Fruit fly (Drosophila melanogaster) whole organism, embryonic: ENCODE results near the gene CG42671.

ENCODE experiments used
- C15 ChIP-seq: fragments of 200-800 bp; sonication (Bioruptor generic); IDR thresholded peaks from 3 replicates; pipeline ENCODE4 v1.3.6; 2022; ENCODE audit warnings: missing biosample characterization, missing genetic modification characterization
- CG10565 ChIP-seq: fragments of 200-800 bp; sonication (Bioruptor generic); optimal IDR thresholded peaks from 3 replicates; lab custom pipeline; 2016; ENCODE audit warnings: missing biosample characterization, mild to moderate bottlenecking, missing genetic modification characterization
- CG10979 ChIP-seq: fragments of 200-800 bp; sonication (Bioruptor generic); optimal IDR thresholded peaks from 2 replicates; lab custom pipeline; 2018; ENCODE audit warnings: missing biosample characterization, mild to moderate bottlenecking, missing genetic modification characterization, moderate library complexity
- CG11456 ChIP-seq: fragments of 200-800 bp; sonication (Bioruptor generic); IDR thresholded peaks from 3 replicates; pipeline ENCODE4 v1.3.6; 2022; ENCODE audit warnings: missing biosample characterization, missing genetic modification characterization
- CG11695 ChIP-seq: fragments of 200-800 bp; sonication (Bioruptor generic); IDR thresholded peaks from 3 replicates; pipeline ENCODE4 v1.3.6; 2022; ENCODE audit warnings: missing biosample characterization, missing genetic modification characterization
- CG11696 ChIP-seq: fragments of 200-800 bp; sonication (Bioruptor generic); IDR thresholded peaks from 2 replicates; pipeline ENCODE4 v1.3.6; 2022; ENCODE audit warnings: missing biosample characterization, missing genetic modification characterization
- CG12236 ChIP-seq: fragments of 200-800 bp; sonication (Bioruptor generic); optimal IDR thresholded peaks from 2 replicates; lab custom pipeline; 2016; ENCODE audit warnings: missing biosample characterization, missing genetic modification characterization
- CG12769 ChIP-seq: fragments of 200-800 bp; sonication (Bioruptor generic); optimal IDR thresholded peaks from 2 replicates; lab custom pipeline; 2019; ENCODE audit warnings: missing biosample characterization, mild to moderate bottlenecking, missing genetic modification characterization, moderate library complexity
- CG14441 ChIP-seq: fragments of 200-800 bp; sonication (Bioruptor generic); IDR thresholded peaks from 2 replicates; pipeline ENCODE4 v1.3.6; 2022; ENCODE audit warnings: missing biosample characterization, missing genetic modification characterization
- CG15011 ChIP-seq: fragments of 200-800 bp; sonication (Bioruptor generic); optimal IDR thresholded peaks from 3 replicates; lab custom pipeline; 2018; ENCODE audit warnings: missing biosample characterization, mild to moderate bottlenecking, missing genetic modification characterization
- CG3065 ChIP-seq: fragments of 200-800 bp; sonication (Bioruptor generic); optimal IDR thresholded peaks from 2 replicates; lab custom pipeline; 2016; ENCODE audit warnings: missing biosample characterization, missing genetic modification characterization
- CG33213 ChIP-seq: fragments of 200-800 bp; sonication (Bioruptor generic); optimal IDR thresholded peaks from 3 replicates; lab custom pipeline; 2016; ENCODE audit warnings: missing biosample characterization, missing genetic modification characterization
- CG3847 ChIP-seq: fragments of 200-800 bp; sonication (Bioruptor generic); IDR thresholded peaks from 2 replicates; pipeline ENCODE4 v1.3.6; 2022; ENCODE audit warnings: missing biosample characterization, missing genetic modification characterization
- CG3995 ChIP-seq: fragments of 200-800 bp; sonication (Bioruptor generic); optimal IDR thresholded peaks from 3 replicates; lab custom pipeline; 2016; ENCODE audit warnings: missing biosample characterization, missing genetic modification characterization
- CG5245 ChIP-seq: fragments of 200-800 bp; sonication (Bioruptor generic); optimal IDR thresholded peaks from 3 replicates; lab custom pipeline; 2016; ENCODE audit warnings: missing biosample characterization, missing genetic modification characterization
- CG7556 ChIP-seq: fragments of 200-800 bp; sonication (Bioruptor generic); optimal IDR thresholded peaks from 2 replicates; lab custom pipeline; 2017; ENCODE audit warnings: missing biosample characterization, mild to moderate bottlenecking, missing genetic modification characterization
- CG7928 ChIP-seq: fragments of 200-800 bp; sonication (Bioruptor generic); optimal IDR thresholded peaks from 2 replicates; lab custom pipeline; 2017; ENCODE audit warnings: missing biosample characterization, mild to moderate bottlenecking, missing genetic modification characterization
- CG9215 ChIP-seq: fragments of 200-800 bp; sonication (Bioruptor generic); IDR thresholded peaks from 2 replicates; pipeline ENCODE4 v1.3.6; 2022; ENCODE audit warnings: missing biosample characterization, missing genetic modification characterization
- CG9727 ChIP-seq: fragments of 200-800 bp; sonication (Bioruptor generic); optimal IDR thresholded peaks from 3 replicates; lab custom pipeline; 2017; ENCODE audit warnings: missing biosample characterization, mild to moderate bottlenecking, missing genetic modification characterization
- CTCF ChIP-seq: fragments of 200-800 bp; sonication (Bioruptor generic); optimal IDR thresholded peaks from 2 replicates; lab custom pipeline; 2017; ENCODE audit warnings: missing biosample characterization, mild to moderate bottlenecking, missing genetic modification characterization, moderate library complexity
- Camta ChIP-seq: fragments of 200-800 bp; sonication (Bioruptor generic); optimal IDR thresholded peaks from 2 replicates; lab custom pipeline; 2016; ENCODE audit warnings: missing biosample characterization, missing genetic modification characterization
- CkIIα-i1 ChIP-seq: fragments of 200-800 bp; sonication (Bioruptor generic); IDR thresholded peaks from 2 replicates; pipeline ENCODE4 v1.3.6; 2022; ENCODE audit warnings: missing biosample characterization, missing genetic modification characterization
- Dek ChIP-seq: fragments of 200-800 bp; sonication (Bioruptor generic); optimal IDR thresholded peaks from 3 replicates; lab custom pipeline; 2019; ENCODE audit warnings: missing biosample characterization, mild to moderate bottlenecking, missing genetic modification characterization, moderate library complexity
- Dll ChIP-seq: fragments of 200-800 bp; sonication (Bioruptor generic); IDR thresholded peaks from 4 replicates; pipeline ENCODE4 v1.3.6; 2022; ENCODE audit warnings: missing biosample characterization, missing genetic modification characterization; ENCODE audit not compliant: partially characterized antibody
- Drgx ChIP-seq: fragments of 200-800 bp; sonication (Bioruptor generic); IDR thresholded peaks from 2 replicates; pipeline ENCODE4 v1.3.6; 2022; ENCODE audit warnings: missing biosample characterization, missing genetic modification characterization
- E2f2 ChIP-seq: fragments of 200-800 bp; sonication (Bioruptor generic); IDR thresholded peaks from 2 replicates; pipeline ENCODE4 v1.3.6; 2022; ENCODE audit warnings: missing biosample characterization, missing genetic modification characterization
- Hey ChIP-seq: fragments of 200-800 bp; sonication (Bioruptor generic); optimal IDR thresholded peaks from 3 replicates; lab custom pipeline; 2018; ENCODE audit warnings: missing biosample characterization, mild to moderate bottlenecking, missing genetic modification characterization
- NFAT ChIP-seq: fragments of 200-800 bp; sonication (Bioruptor generic); IDR thresholded peaks from 2 replicates; pipeline ENCODE4 v1.3.6; 2022; ENCODE audit warnings: missing biosample characterization, missing genetic modification characterization
- Nf-YA ChIP-seq: fragments of 200-800 bp; sonication (Bioruptor generic); IDR thresholded peaks from 2 replicates; pipeline ENCODE4 v1.3.6; 2022; ENCODE audit warnings: missing biosample characterization, missing genetic modification characterization
- Rfx ChIP-seq: fragments of 200-800 bp; sonication (Bioruptor generic); IDR thresholded peaks from 2 replicates; pipeline ENCODE4 v1.3.6; 2022; ENCODE audit warnings: missing biosample characterization, missing genetic modification characterization
- Taf1 ChIP-seq: fragments of 200-800 bp; sonication (Bioruptor generic); IDR thresholded peaks from 2 replicates; pipeline ENCODE4 v1.3.6; 2022; ENCODE audit warnings: missing biosample characterization, missing genetic modification characterization
- Vsx1 ChIP-seq: fragments of 200-800 bp; sonication (Bioruptor generic); optimal IDR thresholded peaks from 2 replicates; lab custom pipeline; 2017; ENCODE audit warnings: missing biosample characterization, mild to moderate bottlenecking, missing genetic modification characterization, missing genetic modification reagents
- ase ChIP-seq: fragments of 200-800 bp; sonication (Bioruptor generic); IDR thresholded peaks from 3 replicates; pipeline ENCODE4 v1.3.6; 2022; ENCODE audit warnings: missing biosample characterization, missing genetic modification characterization
- caup ChIP-seq: fragments of 200-800 bp; sonication (Bioruptor generic); optimal IDR thresholded peaks from 3 replicates; lab custom pipeline; 2017; ENCODE audit warnings: missing biosample characterization, mild to moderate bottlenecking, missing genetic modification characterization, moderate library complexity; ENCODE audit not compliant: severe bottlenecking
- chn ChIP-seq: fragments of 200-800 bp; sonication (Bioruptor generic); optimal IDR thresholded peaks from 2 replicates; lab custom pipeline; 2016; ENCODE audit warnings: missing biosample characterization, missing genetic modification characterization
- dati ChIP-seq: fragments of 200-800 bp; sonication (Bioruptor generic); IDR thresholded peaks from 2 replicates; pipeline ENCODE4 v1.3.6; 2022; ENCODE audit warnings: missing biosample characterization, missing genetic modification characterization
- dmrt99B ChIP-seq: fragments of 200-800 bp; sonication (Bioruptor generic); optimal IDR thresholded peaks from 2 replicates; lab custom pipeline; 2018; ENCODE audit warnings: missing biosample characterization, mild to moderate bottlenecking, missing genetic modification characterization, moderate library complexity
- en ChIP-seq: fragments of 200-800 bp; sonication (Bioruptor generic); optimal IDR thresholded peaks from 2 replicates; lab custom pipeline; 2016; ENCODE audit warnings: missing biosample characterization, missing genetic modification characterization
- fru ChIP-seq: fragments of >200 bp; optimal IDR thresholded peaks from 2 replicates; lab custom pipeline; 2017
- gfzf ChIP-seq: fragments of 200-800 bp; sonication (Bioruptor generic); optimal IDR thresholded peaks from 2 replicates; lab custom pipeline; 2016; ENCODE audit warnings: missing biosample characterization, mild to moderate bottlenecking, missing genetic modification characterization, moderate library complexity
- klu ChIP-seq: fragments of 200-800 bp; sonication (Bioruptor generic); IDR thresholded peaks from 2 replicates; pipeline ENCODE4 v1.3.6; 2022; ENCODE audit warnings: missing biosample characterization, missing genetic modification characterization
- knrl ChIP-seq: fragments of 200-800 bp; sonication (Bioruptor generic); IDR thresholded peaks from 3 replicates; pipeline ENCODE4 v1.3.6; 2022; ENCODE audit warnings: missing biosample characterization, missing genetic modification characterization; ENCODE audit not compliant: partially characterized antibody
- lab ChIP-seq: fragments of 200-800 bp; sonication (Bioruptor generic); optimal IDR thresholded peaks from 3 replicates; lab custom pipeline; 2017; ENCODE audit warnings: missing biosample characterization, missing genetic modification characterization, mild to moderate bottlenecking, moderate library complexity, missing genetic modification reagents
- otp ChIP-seq: fragments of 200-800 bp; sonication (Bioruptor generic); IDR thresholded peaks from 3 replicates; pipeline ENCODE4, ENCODE4 v1.3.6; 2022; ENCODE audit warnings: missing biosample characterization, missing genetic modification characterization
- pho ChIP-seq: fragments of 200-800 bp; sonication (Bioruptor generic); optimal IDR thresholded peaks from 2 replicates; lab custom pipeline; 2016; ENCODE audit warnings: missing biosample characterization, missing genetic modification characterization
- pnt ChIP-seq: fragments of 200-800 bp; sonication (Bioruptor generic); optimal IDR thresholded peaks from 3 replicates; lab custom pipeline; 2016; ENCODE audit warnings: missing biosample characterization, missing genetic modification characterization
- seq ChIP-seq: fragments of 200-800 bp; sonication (Bioruptor generic); IDR thresholded peaks from 2 replicates; pipeline ENCODE4 v1.3.6; 2022; ENCODE audit warnings: missing biosample characterization, missing genetic modification characterization
- sna ChIP-seq: fragments of 200-800 bp; sonication (Bioruptor generic); IDR thresholded peaks from 2 replicates; pipeline ENCODE4 v1.3.6; 2022; ENCODE audit warnings: missing biosample characterization, missing genetic modification characterization; ENCODE audit not compliant: partially characterized antibody
- so ChIP-seq: fragments of 200-800 bp; sonication (Bioruptor generic); IDR thresholded peaks from 3 replicates; pipeline ENCODE4 v1.3.6; 2022; ENCODE audit warnings: missing biosample characterization, missing genetic modification characterization
- tin ChIP-seq: fragments of 200-800 bp; sonication (Bioruptor generic); optimal IDR thresholded peaks from 3 replicates; lab custom pipeline; 2016; ENCODE audit warnings: missing biosample characterization, missing genetic modification characterization
- tna ChIP-seq: fragments of 200-800 bp; sonication (Bioruptor generic); IDR thresholded peaks from 2 replicates; pipeline ENCODE4 v1.3.6; 2022; ENCODE audit warnings: missing biosample characterization, missing genetic modification characterization; ENCODE audit not compliant: partially characterized antibody

CG42671 gene

DNA sequence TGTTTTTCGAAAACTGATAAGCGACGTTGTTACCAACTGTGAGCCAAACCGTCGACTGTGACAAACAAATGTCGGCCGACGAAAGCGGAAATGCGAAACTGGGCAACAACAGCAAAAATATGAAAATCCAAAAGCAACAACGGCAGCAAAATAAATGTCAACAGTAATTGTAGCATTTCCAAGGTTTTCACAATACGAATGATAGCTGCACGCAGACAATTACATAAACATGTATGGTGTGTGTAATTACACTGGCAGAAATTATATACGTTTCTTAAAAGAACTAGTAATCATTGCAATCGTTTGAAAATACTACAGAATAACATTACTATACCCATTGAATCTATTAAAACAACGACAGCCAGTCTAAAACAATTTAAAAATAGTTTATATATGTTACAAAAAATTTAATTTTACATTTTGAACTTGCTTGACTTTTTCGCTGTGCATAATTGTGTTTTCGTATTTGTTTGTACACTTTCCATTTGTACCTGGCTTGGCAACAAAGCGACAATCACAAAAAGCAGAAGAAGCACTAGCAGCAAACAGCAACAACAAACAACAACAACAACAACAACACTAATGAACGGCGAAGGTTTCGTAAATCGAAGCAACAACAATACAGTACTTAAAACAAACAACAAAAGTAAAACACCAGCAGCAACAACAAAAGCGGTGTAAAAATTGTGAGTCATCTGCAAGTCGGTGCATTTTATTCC is 46.6 kb downstream of the CG42671 start (continued):
- TF ChIP-seq CkIIα-i1 (GFP tag; lab: Robert Waterston, UW) (no peak), CG7928 (GFP tag; lab: Kevin White, UChicago) (no peak), so (GFP tag; lab: Robert Waterston, UW) (peak; percentile 40; the same call in 1 of the 3 replicates), E2f2 (GFP tag; lab: Robert Waterston, UW) (peak; percentile 13; the same call in 1 of the 2 replicates), seq (GFP tag; lab: Robert Waterston, UW) (peak; percentile 15), otp (GFP tag; lab: Robert Waterston, UW) (peak; percentile 55; the same call in 1 of the 3 replicates), lab (peak; percentile 72), Hey (tag; lab: Kevin White, UChicago) (no peak), pnt (GFP tag; lab: Kevin White, UChicago) (no peak), CG7556 (no peak), tin (GFP tag; lab: Kevin White, UChicago) (no peak), Nf-YA (peak; percentile 53; the same call in 1 of the 2 replicates), Taf1 (GFP tag; lab: Robert Waterston, UW) (peak; percentile 65; the same call in 1 of the 2 replicates), CG11695 (peak; percentile 82), klu (GFP tag; lab: Robert Waterston, UW) (peak; percentile 64), CG15011 (GFP tag; lab: Kevin White, UChicago) (no peak), Dll (GFP tag; lab: Robert Waterston, UW) (no peak), CG3065 (GFP tag; lab: Kevin White, UChicago) (no peak), CG11456 (GFP tag; lab: Robert Waterston, UW) (peak; percentile 54; the same call in 1 of the 3 replicates), knrl (GFP tag; lab: Robert Waterston, UW) (no peak), en (GFP tag; lab: Kevin White, UChicago) (no peak), Dek (tag; lab: Kevin White, UChicago) (peak; percentile 29), caup (peak; percentile 32), CG9215 (peak; percentile 42), CG10979 (tag; lab: Kevin White, UChicago) (peak; percentile 58), gfzf (no peak), CG12769 (peak; percentile 51), CG14441 (GFP tag; lab: Robert Waterston, UW) (peak; percentile 73), CG10565 (GFP tag; lab: Kevin White, UChicago) (peak; percentile 26), CG3995 (GFP tag; lab: Kevin White, UChicago) (no peak), NFAT (GFP tag; lab: Robert Waterston, UW) (peak; percentile 25; the same call in 1 of the 2 replicates), CG12236 (GFP tag; lab: Kevin White, UChicago) (no peak), dati (GFP tag; lab: Robert Waterston, UW) (peak; percentile 31; the same call in 1 of the 2 replicates), C15 (GFP tag; lab: Robert Waterston, UW) (peak; percentile 75; the same call in 2 of the 3 replicates), Rfx (peak; percentile 85), Camta (GFP tag; lab: Kevin White, UChicago) (peak; percentile 70), CTCF (no peak), tna (GFP tag; lab: Robert Waterston, UW) (no peak), CG3847 (GFP tag; lab: Robert Waterston, UW) (peak; percentile 51; the same call in 1 of the 2 replicates), Drgx (GFP tag; lab: Robert Waterston, UW) (peak; percentile 58), sna (no peak), pho (GFP tag; lab: Kevin White, UChicago) (no peak), chn (peak; percentile 34), CG5245 (GFP tag; lab: Kevin White, UChicago) (peak; percentile 22), ase (GFP tag; lab: Robert Waterston, UW) (peak; percentile 74), Vsx1 (peak; percentile 45), CG9727 (no peak), CG11696 (GFP tag; lab: Robert Waterston, UW) (no peak), dmrt99B (tag; lab: Kevin White, UChicago) (peak; percentile 70), CG33213 (GFP tag; lab: Kevin White, UChicago) (no peak), fru (lab: Kevin White, UChicago) (no peak)
